Worm (Caenorhabditis elegans): Measurements from ENCODE around the gene F22E12.1.

The F22E12.1 gene

DNA sequence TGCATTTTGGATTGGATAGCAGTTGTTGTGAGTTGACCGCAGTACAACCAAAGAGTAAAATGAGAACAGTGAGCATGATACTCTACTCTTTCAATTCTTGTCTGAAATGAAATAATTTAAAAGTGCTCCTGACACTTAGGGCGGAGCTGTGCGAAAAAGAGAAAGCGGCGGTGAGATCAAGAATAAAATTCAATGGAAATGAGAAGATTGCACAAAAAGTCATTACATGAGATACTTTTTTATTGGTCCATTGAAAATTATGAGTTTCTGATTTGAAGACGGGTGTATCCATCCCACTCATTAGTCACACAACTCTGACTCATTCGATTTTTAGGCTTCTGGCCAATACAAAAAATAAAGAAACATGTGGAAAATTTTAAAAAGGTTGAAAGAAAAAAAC, at the start of gene F22E12.1:
TSS of gene F22E12.1 (minus strand) at position 101 of the 400 bp plus-strand sequence.
- TF ChIP-seq ahr-1 (tag; optimal IDR thresholded peaks at IDR 0.05): no peak
- TF ChIP-seq unc-3 (GFP tag; conservative IDR thresholded peaks at IDR 0.05): no peak
- no peak for TF ChIP-seq unc-3 (tag; optimal IDR thresholded peaks at IDR 0.05)
- no peak for TF ChIP-seq C38D4.7 (GFP tag; optimal IDR thresholded peaks at IDR 0.05)
- TF ChIP-seq hlh-30 (tag; optimal IDR thresholded peaks at IDR 0.05; ENCODE audit: insufficient read depth): no peak
- TF ChIP-seq sdc-2 (tag; optimal IDR thresholded peaks at IDR 0.05): no peak
- no peak for TF ChIP-seq odd-2 (tag; optimal IDR thresholded peaks at IDR 0.05)
- TF ChIP-seq hlh-6 (tag; optimal IDR thresholded peaks at IDR 0.05): no peak
- no peak for TF ChIP-seq dmd-4 (tag; optimal IDR thresholded peaks at IDR 0.05; ENCODE audit: borderline replicate concordance)
- TF ChIP-seq sox-2 (GFP tag; IDR thresholded peaks at IDR 0.05): no peak
- no peak for TF ChIP-seq ceh-14 (tag; optimal IDR thresholded peaks at IDR 0.05)
- TF ChIP-seq sox-4 (tag; optimal IDR thresholded peaks at IDR 0.05): no peak
- TF ChIP-seq ceh-9 (tag; optimal IDR thresholded peaks at IDR 0.05): no peak
- no peak for TF ChIP-seq ceh-6 (GFP tag; optimal IDR thresholded peaks at IDR 0.05)
- TF ChIP-seq unc-55 (GFP tag; optimal IDR thresholded peaks at IDR 0.05): no peak
- no peak for TF ChIP-seq ceh-31 (tag; optimal IDR thresholded peaks at IDR 0.05)
- no peak for TF ChIP-seq Y22D7AL.16 (tag; optimal IDR thresholded peaks at IDR 0.05)
- TF ChIP-seq elt-4 (tag; optimal IDR thresholded peaks at IDR 0.05): no peak
- no peak for TF ChIP-seq ttx-3 (tag; optimal IDR thresholded peaks at IDR 0.05)
- no peak for TF ChIP-seq hlh-8 (tag; optimal IDR thresholded peaks at IDR 0.05)

DNA sequence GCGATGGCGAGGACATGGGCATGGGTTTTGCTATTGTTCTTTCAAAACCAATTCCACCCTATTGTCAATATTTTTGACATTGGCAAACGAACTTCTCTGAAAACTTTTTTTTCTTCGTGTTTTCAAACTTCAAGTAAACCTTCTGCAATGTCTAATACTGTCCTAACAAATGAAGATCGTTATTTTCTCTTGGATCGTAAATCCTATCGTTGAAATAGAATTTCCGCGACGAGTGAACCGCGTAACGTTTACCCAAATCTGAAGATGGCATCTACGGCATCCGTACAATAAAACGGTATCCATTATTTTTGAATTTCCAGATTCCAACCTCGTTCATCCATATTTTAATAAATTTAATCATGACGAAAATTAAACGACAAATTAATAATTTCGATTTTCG, 48.4 kb upstream of the F22E12.1 start, which contains the start of gene C35A5.5:
TSS of gene C35A5.5 (plus strand) at position 301 of the 400 bp plus-strand sequence.
- TF ChIP-seq ceh-48 (tag; optimal IDR thresholded peaks at IDR 0.05) (no peak), nfya-1 (tag; optimal IDR thresholded peaks at IDR 0.05) (no peak), ceh-24 (tag; optimal IDR thresholded peaks at IDR 0.05) (no peak), ztf-16 (tag; optimal IDR thresholded peaks at IDR 0.05) (no peak), T23F11.4 (GFP tag; optimal IDR thresholded peaks at IDR 0.05) (no peak), pat-9 (tag; optimal IDR thresholded peaks at IDR 0.05) (no peak), pqm-1 (tag; optimal IDR thresholded peaks at IDR 0.05) (no peak), pha-4 (tag; optimal IDR thresholded peaks at IDR 0.05) (no peak), hlh-30 (tag; optimal IDR thresholded peaks at IDR 0.05; ENCODE audit: insufficient read depth) (no peak), Y22D7AL.16 (tag; optimal IDR thresholded peaks at IDR 0.05) (no peak)

DNA sequence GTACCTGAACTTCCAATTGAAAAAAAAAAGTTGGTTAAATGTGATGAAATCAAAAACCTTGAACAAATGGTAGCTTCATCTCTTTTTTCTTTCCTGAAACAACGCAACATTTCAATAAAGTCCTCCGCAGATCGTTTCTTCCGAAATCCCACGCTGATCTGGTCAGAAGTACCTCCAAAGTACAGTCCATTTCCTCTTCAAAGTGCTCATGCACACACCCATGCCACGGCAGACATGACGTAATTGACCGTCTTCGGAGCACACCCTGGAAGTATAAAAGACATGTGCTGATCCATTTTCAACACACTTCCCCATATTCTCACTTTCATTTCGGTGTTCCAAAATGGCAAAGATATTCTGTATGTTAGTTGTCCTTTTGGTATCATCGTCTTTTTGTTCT, 46.7 kb upstream of the F22E12.1 start, which contains the start of gene C35A5.10:
TSS of gene C35A5.10 (plus strand) at position 301 of the 400 bp plus-strand sequence.
- no peak for TF ChIP-seq sox-2 (GFP tag; IDR thresholded peaks at IDR 0.05)
- no peak for TF ChIP-seq ceh-30 (tag; optimal IDR thresholded peaks at IDR 0.05)
- TF ChIP-seq ceh-19 (GFP tag; optimal IDR thresholded peaks at IDR 0.05): no peak
- TF ChIP-seq ceh-9 (tag; optimal IDR thresholded peaks at IDR 0.05): no peak
- TF ChIP-seq nfya-1 (tag; optimal IDR thresholded peaks at IDR 0.05): no peak
- no peak for TF ChIP-seq fkh-6 (tag; optimal IDR thresholded peaks at IDR 0.05)
- TF ChIP-seq ceh-34 (tag; optimal IDR thresholded peaks at IDR 0.05): no peak
- no peak for TF ChIP-seq hlh-6 (tag; optimal IDR thresholded peaks at IDR 0.05)
- TF ChIP-seq K09A11.1 (tag; optimal IDR thresholded peaks at IDR 0.05; ENCODE audit: insufficient read depth): no peak
- no peak for TF ChIP-seq sox-4 (tag; optimal IDR thresholded peaks at IDR 0.05)
- no peak for TF ChIP-seq ceh-48 (tag; optimal IDR thresholded peaks at IDR 0.05)
- no peak for TF ChIP-seq unc-42 (tag; optimal IDR thresholded peaks at IDR 0.05)
- no peak for TF ChIP-seq C38D4.7 (GFP tag; optimal IDR thresholded peaks at IDR 0.05)
- TF ChIP-seq ama-1 (optimal IDR thresholded peaks at IDR 0.05): no peak
- TF ChIP-seq ref-2 (tag; optimal IDR thresholded peaks at IDR 0.05): no peak
- TF ChIP-seq elt-4 (tag; optimal IDR thresholded peaks at IDR 0.05): no peak
- no peak for TF ChIP-seq hlh-13 (GFP tag; optimal IDR thresholded peaks at IDR 0.05)
- no peak for TF ChIP-seq K02D7.2 (tag; optimal IDR thresholded peaks at IDR 0.05)
- TF ChIP-seq ceh-2 (tag; optimal IDR thresholded peaks at IDR 0.05): no peak
- TF ChIP-seq ttx-3 (tag; optimal IDR thresholded peaks at IDR 0.05): no peak
